Worm (Caenorhabditis elegans) whole organism, L3 larva: Measurements from ENCODE around the gene F47E1.1.

ENCODE experiments used
- ZK546.5 ChIP-seq: sonication (generic microtip); optimal IDR thresholded peaks from 2 replicates; lab custom pipeline; 2017; ENCODE audit warnings: missing biosample characterization, missing genetic modification characterization
- ama-1 ChIP-seq: fragments of 150-350 bp; optimal IDR thresholded peaks from 2 replicates; lab custom pipeline; 2018
- ceh-16 ChIP-seq: sonication (generic microtip); optimal IDR thresholded peaks from 2 replicates; lab custom pipeline; 2017; ENCODE audit warnings: missing biosample characterization, missing genetic modification characterization
- ceh-82 ChIP-seq: fragments of 150-350 bp; optimal IDR thresholded peaks from 2 replicates; lab custom pipeline; 2014; ENCODE audit warnings: missing biosample characterization, missing genetic modification characterization
- elt-1 ChIP-seq: fragments of 150-350 bp; optimal IDR thresholded peaks from 2 replicates; lab custom pipeline; 2014; ENCODE audit warnings: missing biosample characterization, missing genetic modification characterization
- elt-2 ChIP-seq: sonication (generic microtip); optimal IDR thresholded peaks from 2 replicates; lab custom pipeline; 2016; ENCODE audit warnings: missing genetic modification reagents, mild to moderate bottlenecking, missing genetic modification characterization, missing compliant biosample characterization
- elt-3 ChIP-seq, 3 experiments: fragments of 150-350 bp in 1 of 3; sonication (generic microtip) in 2 of 3; optimal IDR thresholded peaks; 2 replicates in 2 of 3; 4 replicates in 1 of 3; lab custom pipeline; 2014 to 2017; ENCODE audit warnings: missing biosample characterization in 3 of 3, missing genetic modification characterization in 3 of 3
- jun-1 ChIP-seq: fragments of 150-350 bp; optimal IDR thresholded peaks from 2 replicates; lab custom pipeline; 2014; ENCODE audit warnings: missing biosample characterization, missing genetic modification reagents, missing genetic modification characterization
- nhr-25 ChIP-seq: sonication (generic microtip); optimal IDR thresholded peaks from 2 replicates; lab custom pipeline; 2017; ENCODE audit warnings: missing biosample characterization, missing genetic modification characterization
- nhr-28 ChIP-seq: fragments of 150-350 bp; optimal IDR thresholded peaks from 2 replicates; lab custom pipeline; 2014; ENCODE audit warnings: missing biosample characterization, missing genetic modification characterization
- nhr-76 ChIP-seq: fragments of 150-350 bp; sonication (generic microtip); optimal IDR thresholded peaks from 5 replicates; lab custom pipeline; 2014; ENCODE audit warnings: missing biosample characterization, missing genetic modification characterization
- skn-1 ChIP-seq: fragments of 150-350 bp; optimal IDR thresholded peaks from 2 replicates; lab custom pipeline; 2014; ENCODE audit warnings: missing biosample characterization, missing genetic modification characterization
- zag-1 ChIP-seq: fragments of 150-350 bp; optimal IDR thresholded peaks from 2 replicates; lab custom pipeline; 2014; ENCODE audit warnings: missing biosample characterization, missing genetic modification characterization

DNA sequence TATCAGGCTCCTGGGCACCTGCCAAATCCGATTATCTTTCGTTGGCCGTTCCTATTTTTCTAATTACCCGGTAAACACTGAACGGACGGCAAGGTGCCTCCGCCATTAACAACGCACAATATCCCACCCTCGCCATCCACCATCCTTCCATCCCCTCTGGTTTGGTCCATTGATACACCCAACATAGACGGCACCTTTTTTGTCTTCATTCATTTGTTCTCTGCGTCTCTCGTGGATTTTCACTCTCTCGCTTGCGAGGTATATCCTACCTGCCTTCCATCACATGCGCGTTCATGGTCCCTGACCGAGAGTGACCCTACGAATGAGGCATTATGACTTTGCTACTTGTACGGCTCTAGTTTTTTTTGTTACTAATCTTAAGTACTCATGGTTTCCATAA, 12.6 kb downstream of the F47E1.1 start:
- TF ChIP-seq zag-1 (no peak), nhr-76 (tag; lab: Kevin White, UChicago) (no peak), nhr-28 (tag; lab: Kevin White, UChicago) (no peak), nhr-25 (tag; lab: Kevin White, UChicago) (no peak), elt-2 (no peak), elt-3 (tag; optimal IDR thresholded peaks at IDR 0.05; lab: Kevin White, UChicago) (no peak), ZK546.5 (no peak), ceh-82 (tag; lab: Kevin White, UChicago) (no peak), skn-1 (no peak), elt-1 (tag; lab: Kevin White, UChicago) (no peak), jun-1 (tag; lab: Kevin White, UChicago) (no peak), ama-1 (lab: Kevin White, UChicago) (no peak), ceh-16 (tag; lab: Kevin White, UChicago) (no peak)
